Worm (Caenorhabditis elegans) whole organism, L4 larva: Measurements from ENCODE around the gene F36D4.1.

Source experiments
- F49E8.2 ChIP-seq: sonication (generic microtip); optimal IDR thresholded peaks from 2 replicates; lab custom pipeline; 2016; ENCODE audit warnings: missing compliant biosample characterization, mild to moderate bottlenecking, missing genetic modification characterization, borderline replicate concordance
- ZK546.5 ChIP-seq, 2 experiments: sonication (generic microtip); optimal IDR thresholded peaks; 2 replicates each; lab custom pipeline; 2017; ENCODE audit warnings: missing biosample characterization in 2 of 2, missing genetic modification characterization in 2 of 2
- aha-1 ChIP-seq: fragments of 150-350 bp; peaks from one replicate; lab custom pipeline; 2014; ENCODE audit warnings: missing biosample characterization, missing genetic modification characterization
- aly-2 ChIP-seq: sonication (generic microtip); optimal IDR thresholded peaks from 2 replicates; lab custom pipeline; 2018; ENCODE audit warnings: missing biosample characterization, missing genetic modification characterization
- ama-1 ChIP-seq: fragments of 150-350 bp; optimal IDR thresholded peaks from 2 replicates; lab custom pipeline; 2014; ENCODE audit warnings: inconsistent platforms, mixed read lengths
- fkh-10 ChIP-seq: fragments of 150-350 bp; optimal IDR thresholded peaks from 2 replicates; lab custom pipeline; 2014; ENCODE audit warnings: missing biosample characterization, missing genetic modification reagents, missing genetic modification characterization
- fos-1 ChIP-seq: fragments of 150-350 bp; optimal IDR thresholded peaks from 2 replicates; lab custom pipeline; 2014; ENCODE audit warnings: missing biosample characterization, missing genetic modification characterization
- jun-1 ChIP-seq: fragments of 150-350 bp; optimal IDR thresholded peaks from 2 replicates; lab custom pipeline; 2014; ENCODE audit warnings: missing biosample characterization, missing genetic modification reagents, missing genetic modification characterization
- mdl-1 ChIP-seq, 2 experiments: fragments of 150-350 bp in 1 of 2; sonication (generic microtip) in 1 of 2; optimal IDR thresholded peaks; 2 replicates each; lab custom pipeline; 2014 to 2017; ENCODE audit warnings: missing biosample characterization in 2 of 2, missing genetic modification characterization in 2 of 2
- zag-1 ChIP-seq: fragments of 150-350 bp; optimal IDR thresholded peaks from 2 replicates; lab custom pipeline; 2014; ENCODE audit warnings: missing biosample characterization, missing genetic modification characterization

ce11 chrV:9384949-9385348, 31.8 kb upstream of the F36D4.1 start:
- no peak for TF ChIP-seq aly-2
- no peak for TF ChIP-seq fos-1
- peak; percentile 52 for TF ChIP-seq aha-1
- no peak for TF ChIP-seq F49E8.2
- TF ChIP-seq fkh-10 (GFP tag; lab: Kevin White, UChicago), result no peak
- TF ChIP-seq ama-1 (lab: Kevin White, UChicago), result no peak
- no peak for TF ChIP-seq jun-1 (tag; lab: Kevin White, UChicago)
- no peak for TF ChIP-seq mdl-1 (tag; optimal IDR thresholded peaks at IDR 0.05; lab: Kevin White, UChicago)
- no peak for TF ChIP-seq zag-1 (tag; lab: Kevin White, UChicago)
- no peak for TF ChIP-seq ZK546.5 (tag; optimal IDR thresholded peaks at IDR 0.05; lab: Kevin White, UChicago)
